Worm (Caenorhabditis elegans): Measurements from ENCODE around the gene rle-1.

The rle-1 gene

ce11 chrIII:10903009-10903609 lies 32.9 kb upstream of the rle-1 start:
- TF ChIP-seq pat-9 (tag; optimal IDR thresholded peaks at IDR 0.05) (no peak), sox-2 (GFP tag; IDR thresholded peaks at IDR 0.05) (no peak), pag-3 (tag; optimal IDR thresholded peaks at IDR 0.05; ENCODE audit: borderline replicate concordance) (no peak), ceh-48 (tag; optimal IDR thresholded peaks at IDR 0.05) (no peak)

ce11 chrIII:10904320-10904961 lies 31.6 kb upstream of the rle-1 start:
- TF ChIP-seq eyg-1 (tag; optimal IDR thresholded peaks at IDR 0.05) = no peak
- TF ChIP-seq madf-2 (tag; optimal IDR thresholded peaks at IDR 0.05) = no peak
- no peak for TF ChIP-seq fkh-6 (tag; optimal IDR thresholded peaks at IDR 0.05)
- TF ChIP-seq ref-2 (tag; optimal IDR thresholded peaks at IDR 0.05) = no peak
- no peak for TF ChIP-seq pat-9 (tag; optimal IDR thresholded peaks at IDR 0.05)
- TF ChIP-seq hlh-6 (tag; optimal IDR thresholded peaks at IDR 0.05) = no peak
- no peak for TF ChIP-seq K02D7.2 (tag; optimal IDR thresholded peaks at IDR 0.05)
- no peak for TF ChIP-seq mec-3 (tag; optimal IDR thresholded peaks at IDR 0.05; ENCODE audit: borderline replicate concordance)
- TF ChIP-seq sox-2 (GFP tag; IDR thresholded peaks at IDR 0.05) = no peak
- no peak for TF ChIP-seq zip-5 (tag; optimal IDR thresholded peaks at IDR 0.05)
- TF ChIP-seq ceh-24 (tag; optimal IDR thresholded peaks at IDR 0.05) = no peak
- no peak for TF ChIP-seq gmeb-2 (tag; optimal IDR thresholded peaks at IDR 0.05)
- no peak for TF ChIP-seq ceh-19 (GFP tag; optimal IDR thresholded peaks at IDR 0.05)

ce11 chrIII:10905112-10905511 lies 30.9 kb upstream of the rle-1 start:
- TF ChIP-seq hlh-8 (tag; optimal IDR thresholded peaks at IDR 0.05) (no peak), pag-3 (tag; optimal IDR thresholded peaks at IDR 0.05; ENCODE audit: borderline replicate concordance) (no peak), pqm-1 (tag; optimal IDR thresholded peaks at IDR 0.05) (no peak), ztf-16 (tag; optimal IDR thresholded peaks at IDR 0.05) (no peak), nfya-1 (tag; optimal IDR thresholded peaks at IDR 0.05) (peak; percentile 35), ref-2 (tag; optimal IDR thresholded peaks at IDR 0.05) (no peak), ceh-24 (tag; optimal IDR thresholded peaks at IDR 0.05) (no peak), ceh-9 (tag; optimal IDR thresholded peaks at IDR 0.05) (no peak), ceh-31 (tag; optimal IDR thresholded peaks at IDR 0.05) (peak; percentile 45), hlh-15 (tag; optimal IDR thresholded peaks at IDR 0.05) (no peak), che-1 (tag; optimal IDR thresholded peaks at IDR 0.05) (no peak), tbx-7 (tag; optimal IDR thresholded peaks at IDR 0.05) (no peak), pat-9 (tag; optimal IDR thresholded peaks at IDR 0.05) (no peak), zip-5 (tag; optimal IDR thresholded peaks at IDR 0.05) (no peak), hlh-30 (tag; optimal IDR thresholded peaks at IDR 0.05; ENCODE audit: insufficient read depth) (no peak), pha-4 (tag; optimal IDR thresholded peaks at IDR 0.05) (no peak), ceh-14 (tag; optimal IDR thresholded peaks at IDR 0.05) (peak; percentile 26), ets-4 (tag; optimal IDR thresholded peaks at IDR 0.05) (no peak), fkh-6 (tag; optimal IDR thresholded peaks at IDR 0.05) (no peak), gmeb-2 (tag; optimal IDR thresholded peaks at IDR 0.05) (no peak), unc-42 (tag; optimal IDR thresholded peaks at IDR 0.05) (peak; percentile 68), unc-55 (GFP tag; optimal IDR thresholded peaks at IDR 0.05) (peak; percentile 96)

ce11 chrIII:10906325-10906724 lies 29.7 kb upstream of the rle-1 start:
- TF ChIP-seq tbx-2 (tag; optimal IDR thresholded peaks at IDR 0.05) (peak; percentile 9), ceh-48 (tag; optimal IDR thresholded peaks at IDR 0.05) (peak; percentile 27), ama-1 (optimal IDR thresholded peaks at IDR 0.05) (no peak), unc-55 (GFP tag; optimal IDR thresholded peaks at IDR 0.05) (no peak), C38D4.7 (GFP tag; optimal IDR thresholded peaks at IDR 0.05) (no peak), fkh-6 (tag; optimal IDR thresholded peaks at IDR 0.05) (no peak), npax-4 (tag; optimal IDR thresholded peaks at IDR 0.05) (no peak), ref-2 (tag; optimal IDR thresholded peaks at IDR 0.05) (no peak), nfya-1 (tag; optimal IDR thresholded peaks at IDR 0.05) (no peak), che-1 (tag; optimal IDR thresholded peaks at IDR 0.05) (peak; percentile 15), ceh-34 (tag; optimal IDR thresholded peaks at IDR 0.05) (peak; percentile 87), lim-6 (tag; optimal IDR thresholded peaks at IDR 0.05) (no peak), unc-86 (tag; optimal IDR thresholded peaks at IDR 0.05) (no peak)
